Fruit fly (Drosophila melanogaster): ENCODE measurements around the gene Dys.

Gene Dys

DNA sequence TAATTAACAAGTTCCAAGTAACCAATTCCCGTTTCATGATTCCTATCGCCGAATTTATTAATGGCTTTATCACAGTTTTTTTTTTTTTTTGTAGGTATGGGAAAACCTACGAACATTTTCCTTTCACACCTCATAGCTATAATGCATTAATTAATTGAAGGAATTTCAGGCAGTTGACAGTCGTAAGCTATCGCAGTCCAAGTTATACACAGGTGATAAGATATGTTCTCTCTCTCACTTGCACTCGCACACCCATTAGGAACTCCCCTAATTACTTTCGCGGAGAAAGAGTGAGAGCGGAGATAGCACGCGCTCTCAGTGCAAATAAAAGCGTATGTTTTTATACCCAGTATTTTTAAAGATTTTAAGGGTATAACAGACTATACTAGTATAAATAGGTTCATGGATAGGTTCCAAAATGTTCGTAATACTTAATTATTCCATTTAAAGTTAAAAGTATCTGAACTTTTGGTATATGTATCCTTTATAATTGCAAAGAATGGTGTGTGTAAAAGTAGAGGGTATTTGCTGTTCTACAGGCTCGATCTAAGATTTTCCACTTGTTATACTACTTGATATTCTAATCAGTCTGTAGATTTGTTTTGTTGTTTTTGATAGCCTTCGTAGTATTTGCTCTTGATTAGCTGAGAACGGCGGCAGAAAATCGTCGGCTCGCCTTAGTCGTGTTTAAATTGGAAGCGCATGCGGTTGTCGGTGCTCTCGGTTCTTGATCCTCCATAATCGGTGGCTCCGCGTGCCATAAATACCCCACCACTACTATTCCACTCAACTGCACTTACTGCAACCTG is at the start of gene Dys (continued):
- TF ChIP-seq CG5180 (GFP tag; optimal IDR thresholded peaks at IDR 0.05) = peak; percentile 63
- TF ChIP-seq Ssrp (tag; optimal IDR thresholded peaks at IDR 0.05) = peak; percentile 85
- no peak for TF ChIP-seq CG8478 (optimal IDR thresholded peaks at IDR 0.05)
- peak; percentile 71 for TF ChIP-seq danr (GFP tag; IDR thresholded peaks at IDR 0.05)
- TF ChIP-seq luna (GFP tag; optimal IDR thresholded peaks at IDR 0.05) = peak; percentile 83
- TF ChIP-seq ap (GFP tag; IDR thresholded peaks at IDR 0.05) = peak; percentile 81
- peak; percentile 72 for TF ChIP-seq CG33557 (GFP tag; optimal IDR thresholded peaks at IDR 0.05)
- no peak for TF ChIP-seq gce (GFP tag; IDR thresholded peaks at IDR 0.05)
- peak; percentile 82 for TF ChIP-seq Camta (GFP tag; optimal IDR thresholded peaks at IDR 0.05)
- peak; percentile 79 for TF ChIP-seq CG13775 (GFP tag; optimal IDR thresholded peaks at IDR 0.05)
- TF ChIP-seq Mes4 (GFP tag; optimal IDR thresholded peaks at IDR 0.05) = peak; percentile 56
- TF ChIP-seq CG14050 (GFP tag; IDR thresholded peaks at IDR 0.05) = peak; percentile 78
- peak; percentile 68 for TF ChIP-seq jumu (GFP tag; optimal IDR thresholded peaks at IDR 0.05)
- no peak for TF ChIP-seq sens-2 (GFP tag; IDR thresholded peaks at IDR 0.05)
- TF ChIP-seq Elba2 (GFP tag; optimal IDR thresholded peaks at IDR 0.05) = no peak
- TF ChIP-seq CG1603 (tag; optimal IDR thresholded peaks at IDR 0.05) = peak; percentile 92
- peak; percentile 75 for TF ChIP-seq CG8359 (GFP tag; optimal IDR thresholded peaks at IDR 0.05; ENCODE audit: borderline replicate concordance)
- TF ChIP-seq Sry-β (GFP tag; optimal IDR thresholded peaks at IDR 0.05) = no peak
- peak; percentile 92 for TF ChIP-seq CG11504 (tag; optimal IDR thresholded peaks at IDR 0.05)
- no peak for TF ChIP-seq abd-A (tag; optimal IDR thresholded peaks at IDR 0.05)
- TF ChIP-seq CG32767 (GFP tag; IDR thresholded peaks at IDR 0.05) = no peak; the same call in 1 of the 2 replicates
- TF ChIP-seq Optix (GFP tag; IDR thresholded peaks at IDR 0.05) = no peak
- no peak for TF ChIP-seq CG15479 (GFP tag; optimal IDR thresholded peaks at IDR 0.05)
- TF ChIP-seq Mrtf (GFP tag; IDR thresholded peaks at IDR 0.05) = peak; percentile 71; the same call in 1 of the 3 replicates
- TF ChIP-seq NC2β (GFP tag; optimal IDR thresholded peaks at IDR 0.05) = peak; percentile 75
- TF ChIP-seq CG17568 (GFP tag; optimal IDR thresholded peaks at IDR 0.05) = peak; percentile 59
- TF ChIP-seq dan (GFP tag; IDR thresholded peaks at IDR 0.05) = 0 out of 2 replicates have a peak, but pooled peaks have one; percentile 35
- TF ChIP-seq scrt (GFP tag; optimal IDR thresholded peaks at IDR 0.05) = peak; percentile 80
- TF ChIP-seq CG4360 (GFP tag; IDR thresholded peaks at IDR 0.05) = 0 out of 2 replicates have a peak, but pooled peaks have one; percentile 29
- no peak; the same call in 1 of the 2 replicates for TF ChIP-seq CG9932 (GFP tag; IDR thresholded peaks at IDR 0.05)
- no peak for TF ChIP-seq hkb (optimal IDR thresholded peaks at IDR 0.05)
- TF ChIP-seq hkb (GFP tag; IDR thresholded peaks at IDR 0.05) = no peak
- TF ChIP-seq CG13624 (GFP tag; optimal IDR thresholded peaks at IDR 0.05) = peak; percentile 87
- TF ChIP-seq B-H2 (GFP tag; optimal IDR thresholded peaks at IDR 0.05) = peak; percentile 3
- TF ChIP-seq Adf1 (GFP tag; IDR thresholded peaks at IDR 0.05) = peak; percentile 72
- TF ChIP-seq gcm (GFP tag; optimal IDR thresholded peaks at IDR 0.05) = peak; percentile 80
- TF ChIP-seq cg (GFP tag; optimal IDR thresholded peaks at IDR 0.05) = no peak
- TF ChIP-seq CG32772 (GFP tag; IDR thresholded peaks at IDR 0.05) = peak; percentile 88; the same call in 1 of the 2 replicates
- TF ChIP-seq D19B (GFP tag; optimal IDR thresholded peaks at IDR 0.05) = peak; percentile 99
- peak; percentile 85 for TF ChIP-seq Ada2b (GFP tag; IDR thresholded peaks at IDR 0.05)
- TF ChIP-seq vfl (GFP tag; optimal IDR thresholded peaks at IDR 0.05) = peak; percentile 74
- peak; percentile 65 for TF ChIP-seq CG6854 (GFP tag; optimal IDR thresholded peaks at IDR 0.05)
- no peak for TF ChIP-seq YL-1 (GFP tag; optimal IDR thresholded peaks at IDR 0.05)
- peak; percentile 77 for TF ChIP-seq HLH54F (GFP tag; optimal IDR thresholded peaks at IDR 0.05)
- no peak for TF ChIP-seq CG10543 (GFP tag; optimal IDR thresholded peaks at IDR 0.05)
- TF ChIP-seq CG6272 (GFP tag; IDR thresholded peaks at IDR 0.05) = no peak; the same call in 1 of the 2 replicates
- TF ChIP-seq org-1 (GFP tag; optimal IDR thresholded peaks at IDR 0.05) = peak; percentile 79
- TF ChIP-seq CG2875 (GFP tag; optimal IDR thresholded peaks at IDR 0.05) = peak; percentile 71
- no peak; the same call in 1 of the 2 replicates for TF ChIP-seq slbo (GFP tag; IDR thresholded peaks at IDR 0.05)
- TF ChIP-seq grau (tag; optimal IDR thresholded peaks at IDR 0.05) = peak; percentile 91
